Worm (Caenorhabditis elegans) whole organism, L2 larva: ENCODE results near the gene tebp-1.
A peak's percentile ranks its signal among the peaks of the same experiment; 100 is the strongest.
"Not testable (repeated sequence)": the region's sequence is repeated elsewhere in the genome, so short reads cannot be mapped to it uniquely, and the experiment has no call there.

ENCODE experiments used
- C34F6.9 ChIP-seq: fragments of 150-350 bp; optimal IDR thresholded peaks from 2 replicates; lab custom pipeline; 2014; ENCODE audit warnings: missing biosample characterization, missing genetic modification characterization
- F13H6.1 ChIP-seq: sonication (generic microtip); optimal IDR thresholded peaks from 2 replicates; lab custom pipeline; 2016; ENCODE audit warnings: missing genetic modification characterization, missing compliant biosample characterization
- R02D3.7 ChIP-seq: fragments of 150-350 bp; optimal IDR thresholded peaks from 2 replicates; lab custom pipeline; 2014; ENCODE audit warnings: missing biosample characterization, missing genetic modification characterization
- Y55F3AM.14 ChIP-seq: fragments of 200-800 bp; sonication (Bioruptor generic); optimal IDR thresholded peaks from 2 replicates; lab custom pipeline; 2018; ENCODE audit warnings: mild to moderate bottlenecking, missing genetic modification characterization, missing compliant biosample characterization
- ZK546.5 ChIP-seq: sonication (generic microtip); optimal IDR thresholded peaks from 2 replicates; lab custom pipeline; 2017; ENCODE audit warnings: missing biosample characterization, missing genetic modification characterization
- alr-1 ChIP-seq: fragments of 150-350 bp; optimal IDR thresholded peaks from 2 replicates; lab custom pipeline; 2014; ENCODE audit warnings: missing biosample characterization, missing genetic modification characterization
- aly-2 ChIP-seq: fragments of 150-350 bp; optimal IDR thresholded peaks from 2 replicates; lab custom pipeline; 2014; ENCODE audit warnings: missing biosample characterization, missing genetic modification characterization
- ama-1 ChIP-seq: fragments of 150-350 bp; optimal IDR thresholded peaks from 2 replicates; lab custom pipeline; 2018; ENCODE audit warnings: inconsistent platforms
- blmp-1 ChIP-seq: sonication (generic microtip); optimal IDR thresholded peaks from 2 replicates; lab custom pipeline; 2017; ENCODE audit warnings: missing genetic modification characterization, mild to moderate bottlenecking, missing compliant biosample characterization, antibody characterized with exemption, moderate library complexity; ENCODE audit not compliant: insufficient read depth
- ceh-16 ChIP-seq: fragments of 150-350 bp; optimal IDR thresholded peaks from 2 replicates; lab custom pipeline; 2014; ENCODE audit warnings: missing biosample characterization, missing genetic modification characterization
- ceh-82 ChIP-seq: fragments of 150-350 bp; optimal IDR thresholded peaks from 2 replicates; lab custom pipeline; 2014; ENCODE audit warnings: missing biosample characterization, missing genetic modification characterization
- crh-2 ChIP-seq: sonication (generic microtip); optimal IDR thresholded peaks from 2 replicates; lab custom pipeline; 2017; ENCODE audit warnings: missing biosample characterization, missing genetic modification characterization
- dmd-4 ChIP-seq: sonication (generic microtip); optimal IDR thresholded peaks from 2 replicates; lab custom pipeline; 2017; ENCODE audit warnings: missing biosample characterization, missing genetic modification characterization
- egl-27 ChIP-seq: sonication (generic microtip); optimal IDR thresholded peaks from 3 replicates; lab custom pipeline; 2017; ENCODE audit warnings: missing biosample characterization, missing genetic modification reagents, missing genetic modification characterization
- elt-1 ChIP-seq: fragments of 150-350 bp; optimal IDR thresholded peaks from 2 replicates; lab custom pipeline; 2014; ENCODE audit warnings: missing biosample characterization, missing genetic modification characterization
- elt-3 ChIP-seq: sonication (generic microtip); optimal IDR thresholded peaks from 2 replicates; lab custom pipeline; 2017; ENCODE audit warnings: missing biosample characterization, missing genetic modification characterization
- fos-1 ChIP-seq: fragments of 150-350 bp; optimal IDR thresholded peaks from 2 replicates; lab custom pipeline; 2014; ENCODE audit warnings: missing biosample characterization, missing genetic modification characterization
- gmeb-1 ChIP-seq: fragments of 150-350 bp; optimal IDR thresholded peaks from 2 replicates; lab custom pipeline; 2014; ENCODE audit warnings: missing biosample characterization, missing genetic modification characterization
- lin-11 ChIP-seq: fragments of 150-350 bp; sonication (generic microtip); optimal IDR thresholded peaks from 2 replicates; lab custom pipeline; 2014; ENCODE audit warnings: missing biosample characterization, missing genetic modification characterization, inconsistent platforms, mixed read lengths
- lin-13 ChIP-seq: fragments of 150-350 bp; optimal IDR thresholded peaks from 2 replicates; lab custom pipeline; 2014; ENCODE audit warnings: missing biosample characterization, missing genetic modification reagents, missing genetic modification characterization
- lin-39 ChIP-seq: fragments of 150-350 bp; optimal IDR thresholded peaks from 2 replicates; lab custom pipeline; 2014; ENCODE audit warnings: missing biosample characterization, missing genetic modification reagents, missing genetic modification characterization
- lsy-2 ChIP-seq, 2 experiments: fragments of 150-350 bp in 1 of 2; sonication (generic microtip) in 1 of 2; optimal IDR thresholded peaks; 2 replicates each; lab custom pipeline; 2014 to 2017; ENCODE audit warnings: missing biosample characterization in 2 of 2, missing genetic modification characterization in 2 of 2
- mab-5 ChIP-seq: fragments of 150-350 bp; optimal IDR thresholded peaks from 2 replicates; lab custom pipeline; 2014; ENCODE audit warnings: missing biosample characterization, missing genetic modification characterization
- mbf-1 ChIP-seq: sonication (generic microtip); optimal IDR thresholded peaks from 2 replicates; lab custom pipeline; 2017; ENCODE audit warnings: missing biosample characterization, missing genetic modification characterization
- mdl-1 ChIP-seq, 2 experiments: fragments of 150-350 bp in 1 of 2; sonication (generic microtip) in 1 of 2; optimal IDR thresholded peaks; 2 replicates each; lab custom pipeline; 2017; ENCODE audit warnings: missing biosample characterization in 2 of 2, missing genetic modification characterization in 2 of 2
- nhr-10 ChIP-seq: sonication (generic microtip); optimal IDR thresholded peaks from 2 replicates; lab custom pipeline; 2017; ENCODE audit warnings: missing biosample characterization, missing genetic modification characterization
- nhr-11 ChIP-seq: fragments of 150-350 bp; optimal IDR thresholded peaks from 2 replicates; lab custom pipeline; 2014; ENCODE audit warnings: missing biosample characterization, missing genetic modification characterization
- nhr-12 ChIP-seq: fragments of 150-350 bp; optimal IDR thresholded peaks from 2 replicates; lab custom pipeline; 2014; ENCODE audit warnings: missing biosample characterization, missing genetic modification characterization
- nhr-129 ChIP-seq: fragments of 150-350 bp; optimal IDR thresholded peaks from 2 replicates; lab custom pipeline; 2014; ENCODE audit warnings: missing biosample characterization, missing genetic modification characterization
- nhr-21 ChIP-seq: fragments of 150-350 bp; optimal IDR thresholded peaks from 2 replicates; lab custom pipeline; 2014; ENCODE audit warnings: missing biosample characterization, missing genetic modification characterization
- nhr-23 ChIP-seq: fragments of 150-350 bp; optimal IDR thresholded peaks from 2 replicates; lab custom pipeline; 2014; ENCODE audit warnings: missing biosample characterization, missing genetic modification reagents, missing genetic modification characterization
- nhr-237 ChIP-seq: fragments of 150-350 bp; optimal IDR thresholded peaks from 2 replicates; lab custom pipeline; 2014; ENCODE audit warnings: missing biosample characterization, missing genetic modification characterization
- nhr-25 ChIP-seq: fragments of 150-350 bp; sonication (generic microtip); optimal IDR thresholded peaks from 3 replicates; lab custom pipeline; 2014; ENCODE audit warnings: missing biosample characterization, missing genetic modification characterization
- nhr-6 ChIP-seq: fragments of 150-350 bp; optimal IDR thresholded peaks from 2 replicates; lab custom pipeline; 2014; ENCODE audit warnings: missing biosample characterization, missing genetic modification characterization
- nhr-77 ChIP-seq: fragments of 150-350 bp; optimal IDR thresholded peaks from 2 replicates; lab custom pipeline; 2014; ENCODE audit warnings: missing biosample characterization, missing genetic modification characterization
- peb-1 ChIP-seq: fragments of 150-350 bp; optimal IDR thresholded peaks from 2 replicates; lab custom pipeline; 2014; ENCODE audit warnings: missing biosample characterization, missing genetic modification characterization
- sem-4 ChIP-seq: fragments of 150-350 bp; optimal IDR thresholded peaks from 2 replicates; lab custom pipeline; 2014; ENCODE audit warnings: missing biosample characterization, missing genetic modification reagents, missing genetic modification characterization
- skn-1 ChIP-seq: sonication (generic microtip); optimal IDR thresholded peaks from 2 replicates; lab custom pipeline; 2017; ENCODE audit warnings: missing biosample characterization, missing genetic modification characterization
- sma-3 ChIP-seq: sonication (generic microtip); optimal IDR thresholded peaks from 2 replicates; lab custom pipeline; 2016; ENCODE audit warnings: missing genetic modification reagents, missing genetic modification characterization, missing compliant biosample characterization
- sma-9 ChIP-seq, 2 experiments: fragments of 150-350 bp in 1 of 2; sonication (generic microtip) in 1 of 2; optimal IDR thresholded peaks; 2 replicates each; lab custom pipeline; 2014 to 2016; ENCODE audit warnings: missing genetic modification characterization in 2 of 2, mild to moderate bottlenecking in 1 of 2, missing biosample characterization in 1 of 2, missing compliant biosample characterization in 1 of 2, missing genetic modification reagents in 1 of 2, moderate library complexity in 1 of 2
- snpc-4 ChIP-seq: fragments of 150-350 bp; optimal IDR thresholded peaks from 2 replicates; lab custom pipeline; 2014; ENCODE audit warnings: missing biosample characterization, missing genetic modification characterization
- unc-39 ChIP-seq: fragments of 150-350 bp; optimal IDR thresholded peaks from 2 replicates; lab custom pipeline; 2014; ENCODE audit warnings: missing biosample characterization, missing genetic modification characterization
- unc-55 ChIP-seq: fragments of 150-350 bp; sonication (generic microtip); optimal IDR thresholded peaks from 3 replicates; lab custom pipeline; 2014; ENCODE audit warnings: missing biosample characterization, missing genetic modification reagents, missing genetic modification characterization
- unc-62 ChIP-seq: fragments of 150-350 bp; optimal IDR thresholded peaks from 2 replicates; lab custom pipeline; 2014; ENCODE audit warnings: missing biosample characterization, missing genetic modification reagents, missing genetic modification characterization
- zag-1 ChIP-seq: fragments of 150-350 bp; optimal IDR thresholded peaks from 2 replicates; lab custom pipeline; 2014; ENCODE audit warnings: missing biosample characterization, missing genetic modification characterization
- ztf-1 ChIP-seq: fragments of 200-800 bp; sonication (Bioruptor generic); conservative IDR thresholded peaks from 2 replicates; pipeline ENCODE4 v1.3.6; 2022; ENCODE audit warnings: missing genetic modification characterization, missing compliant biosample characterization
- ztf-11 ChIP-seq: sonication (generic microtip); optimal IDR thresholded peaks from 2 replicates; lab custom pipeline; 2017; ENCODE audit warnings: missing biosample characterization, missing genetic modification characterization
- ztf-4 ChIP-seq: fragments of 150-350 bp; optimal IDR thresholded peaks from 2 replicates; lab custom pipeline; 2014; ENCODE audit warnings: missing biosample characterization, missing genetic modification characterization

Gene tebp-1

DNA sequence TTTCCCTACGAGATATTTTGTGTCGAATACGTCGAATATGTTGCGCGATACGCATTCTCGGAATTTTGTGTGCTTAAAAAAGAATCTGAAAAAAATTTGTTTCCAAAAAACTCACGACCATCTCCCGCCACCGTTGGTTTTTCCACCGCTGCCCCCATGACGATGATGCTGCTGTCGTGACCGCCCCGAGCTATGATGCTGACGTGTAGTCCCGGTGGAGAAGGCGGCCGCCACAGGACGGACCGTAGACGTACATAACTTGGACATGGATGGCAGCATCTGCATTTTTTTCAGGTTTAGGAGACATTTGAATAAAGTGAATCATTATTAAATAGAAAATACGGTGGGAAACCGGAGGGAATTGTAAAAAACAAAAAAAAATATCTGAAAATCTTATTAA, 17.7 kb upstream of the tebp-1 start, which contains the start of gene ddl-3:
TSS of gene ddl-3 (minus strand) at position 289 of the 400 bp plus-strand sequence.
- not testable (repeated sequence) for TF ChIP-seq ceh-16; elt-1 (tag; lab: Kevin White, UChicago); sem-4 (tag; lab: Kevin White, UChicago)

DNA sequence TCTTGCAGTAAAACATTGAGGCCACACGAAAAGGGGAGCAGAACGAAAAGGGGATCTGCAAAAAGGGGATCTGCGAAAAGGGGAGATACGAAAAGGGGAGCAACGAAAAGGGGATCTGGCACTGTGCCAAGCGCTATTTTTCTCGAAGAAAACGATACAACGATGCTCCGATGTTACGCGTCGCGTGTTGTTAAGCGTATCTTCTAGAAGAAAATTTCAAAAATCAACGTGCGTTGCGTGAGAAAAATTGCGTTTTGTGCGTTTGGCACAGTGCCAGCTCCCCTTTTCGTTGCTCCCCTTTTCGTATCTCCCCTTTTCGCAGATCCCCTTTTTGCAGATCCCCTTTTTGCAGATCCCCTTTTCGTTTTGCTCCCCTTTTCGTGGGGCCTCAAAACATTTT, 15.6 kb upstream of the tebp-1 start, which contains the start of gene Y54G11A.9:
TSS of gene Y54G11A.9 (minus strand) at position 196 of the 400 bp plus-strand sequence.
- TF ChIP-seq fos-1, blmp-1, snpc-4 (tag; lab: Kevin White, UChicago): not testable (repeated sequence)

- no peak for TF ChIP-seq unc-62
- peak; percentile 80 for TF ChIP-seq gmeb-1
- TF ChIP-seq fos-1 (tag; lab: Kevin White, UChicago) = peak; percentile 76
- peak; percentile 3 for TF ChIP-seq skn-1
- peak; percentile 94 for TF ChIP-seq ZK546.5 (tag; lab: Kevin White, UChicago)
- TF ChIP-seq nhr-10 = no peak
- TF ChIP-seq peb-1 (tag; lab: Kevin White, UChicago) = no peak
- TF ChIP-seq C34F6.9 (tag; lab: Kevin White, UChicago) = peak; percentile 96
- TF ChIP-seq snpc-4 (tag; lab: Kevin White, UChicago) = peak; percentile 86
- TF ChIP-seq alr-1 = no peak
- TF ChIP-seq ama-1 (lab: Kevin White, UChicago) = peak; percentile 89
- TF ChIP-seq lin-13 = peak; percentile 87
- TF ChIP-seq nhr-237 = no peak
- TF ChIP-seq elt-3 (tag; lab: Kevin White, UChicago) = no peak
- TF ChIP-seq nhr-21 (tag; lab: Kevin White, UChicago) = peak; percentile 78
- TF ChIP-seq lin-39 (tag; lab: Kevin White, UChicago) = no peak
- peak; percentile 95 for TF ChIP-seq lin-11
- TF ChIP-seq egl-27 (tag; lab: Kevin White, UChicago) = peak; percentile 68
- TF ChIP-seq blmp-1 (tag; lab: Kevin White, UChicago) = peak; percentile 14
- peak; percentile 12 for TF ChIP-seq ceh-82
- peak; percentile 64 for TF ChIP-seq sma-9 (GFP tag; optimal IDR thresholded peaks at IDR 0.05; lab: Kevin White, UChicago)
- TF ChIP-seq sma-9 (tag; optimal IDR thresholded peaks at IDR 0.05; lab: Kevin White, UChicago) = no peak
- peak; percentile 91 for TF ChIP-seq crh-2 (tag; lab: Kevin White, UChicago)
- TF ChIP-seq zag-1 (tag; lab: Kevin White, UChicago) = peak; percentile 48
- TF ChIP-seq lsy-2 (tag; optimal IDR thresholded peaks at IDR 0.05; lab: Kevin White, UChicago) = peak; percentile 99 to 100
- TF ChIP-seq nhr-77 (tag; lab: Kevin White, UChicago) = peak; percentile 49
- no peak for TF ChIP-seq aly-2 (tag; lab: Kevin White, UChicago)
- no peak for TF ChIP-seq nhr-11 (tag; lab: Kevin White, UChicago)
- TF ChIP-seq ceh-16 = no peak
- peak; percentile 94 for TF ChIP-seq nhr-129 (tag; lab: Kevin White, UChicago)
- peak; percentile 83 for TF ChIP-seq sma-3
- TF ChIP-seq nhr-6 = peak; percentile 61
- TF ChIP-seq nhr-12 = no peak
- TF ChIP-seq nhr-25 (tag; lab: Kevin White, UChicago) = peak; percentile 70
- peak; percentile 2 for TF ChIP-seq Y55F3AM.14 (GFP tag; lab: Kevin White, UChicago)
- no peak for TF ChIP-seq mbf-1 (tag; lab: Kevin White, UChicago)
- peak; percentile 70 for TF ChIP-seq ztf-4 (tag; lab: Kevin White, UChicago)
- TF ChIP-seq nhr-23 (tag; lab: Kevin White, UChicago) = no peak
- no peak for TF ChIP-seq elt-1 (tag; lab: Kevin White, UChicago)
- TF ChIP-seq unc-39 (tag; lab: Kevin White, UChicago) = no peak
- peak; percentile 54 for TF ChIP-seq sem-4 (tag; lab: Kevin White, UChicago)
- no peak for TF ChIP-seq dmd-4 (tag; lab: Kevin White, UChicago)
- TF ChIP-seq unc-55 (GFP tag; lab: Kevin White, UChicago) = peak; percentile 98
- TF ChIP-seq mab-5 (tag; lab: Kevin White, UChicago) = peak; percentile 36
- no peak for TF ChIP-seq ztf-11 (tag; lab: Kevin White, UChicago)
- peak in 1 of 2 experiments; percentile 30 for TF ChIP-seq mdl-1 (tag; optimal IDR thresholded peaks at IDR 0.05; lab: Kevin White, UChicago)
- TF ChIP-seq R02D3.7 = no peak
- peak; percentile 66 for TF ChIP-seq F13H6.1 (tag; lab: Kevin White, UChicago)
- TF ChIP-seq ztf-1 (GFP tag; lab: Robert Waterston, UW) = no peak
These were observed 12.4 kb upstream of the tebp-1 start, which contains the start of the genes Y54G11A.17, lin-7 and elof-1 for ce11 chrII:14349356-14349923. Y54G11A.17 (minus strand) TSS chrII:14349406. lin-7 (minus strand) TSS chrII:14349406. elof-1 (plus strand) TSS chrII:14349738.
